Fruit fly (Drosophila melanogaster) whole organism, embryonic: ENCODE results near the gene tok.
A peak's percentile ranks its signal among the peaks of the same experiment; 100 is the strongest.

ENCODE experiments used
- Aef1 ChIP-seq: fragments of 200-800 bp; sonication (Bioruptor generic); IDR thresholded peaks from 3 replicates; pipeline ENCODE4 v1.3.6; 2022; ENCODE audit warnings: missing biosample characterization, missing genetic modification characterization
- B-H1 ChIP-seq: fragments of 200-800 bp; sonication (Bioruptor generic); IDR thresholded peaks from 3 replicates; pipeline ENCODE4 v1.3.6; 2022; ENCODE audit warnings: missing biosample characterization, missing genetic modification characterization
- Bgb ChIP-seq: fragments of 200-800 bp; sonication (Bioruptor generic); IDR thresholded peaks from 2 replicates; pipeline ENCODE4 v1.3.6; 2022; ENCODE audit warnings: missing biosample characterization, missing genetic modification characterization; ENCODE audit not compliant: partially characterized antibody
- Blimp-1 ChIP-seq: fragments of 200-800 bp; sonication (Bioruptor generic); optimal IDR thresholded peaks from 3 replicates; lab custom pipeline; 2018; ENCODE audit warnings: missing biosample characterization, missing genetic modification characterization, mild to moderate bottlenecking, moderate library complexity, missing genetic modification reagents
- BtbVII ChIP-seq: fragments of 200-800 bp; sonication (Bioruptor generic); optimal IDR thresholded peaks from 3 replicates; lab custom pipeline; 2017; ENCODE audit warnings: missing biosample characterization, mild to moderate bottlenecking, missing genetic modification characterization
- CG10654 ChIP-seq: fragments of 200-800 bp; sonication (Bioruptor generic); optimal IDR thresholded peaks from 2 replicates; lab custom pipeline; 2016; ENCODE audit warnings: missing biosample characterization, missing genetic modification characterization
- CG10959 ChIP-seq: fragments of 200-800 bp; sonication (Bioruptor generic); IDR thresholded peaks from 2 replicates; pipeline ENCODE4 v1.3.6; 2022; ENCODE audit warnings: missing biosample characterization, missing genetic modification characterization
- CG11398 ChIP-seq: fragments of 200-800 bp; sonication (Bioruptor generic); optimal IDR thresholded peaks from 2 replicates; lab custom pipeline; 2016; ENCODE audit warnings: missing biosample characterization, missing genetic modification characterization
- CG12071 ChIP-seq: fragments of 200-800 bp; sonication (Bioruptor generic); optimal IDR thresholded peaks from 3 replicates; lab custom pipeline; 2018; ENCODE audit warnings: missing biosample characterization, mild to moderate bottlenecking, missing genetic modification characterization
- CG13123 ChIP-seq: fragments of 200-800 bp; sonication (Bioruptor generic); optimal IDR thresholded peaks from 2 replicates; lab custom pipeline; 2016; ENCODE audit warnings: missing biosample characterization, missing genetic modification characterization
- CG1647 ChIP-seq: fragments of 200-800 bp; sonication (Bioruptor generic); optimal IDR thresholded peaks from 3 replicates; lab custom pipeline; 2016; ENCODE audit warnings: missing biosample characterization, missing genetic modification characterization
- CG16813 ChIP-seq: fragments of 200-800 bp; sonication (Bioruptor generic); IDR thresholded peaks from 3 replicates; pipeline ENCODE4 v1.3.6; 2022; ENCODE audit warnings: missing biosample characterization, missing genetic modification characterization; ENCODE audit not compliant: partially characterized antibody
- CG17359 ChIP-seq: fragments of 200-800 bp; sonication (Bioruptor generic); optimal IDR thresholded peaks from 3 replicates; lab custom pipeline; 2018; ENCODE audit warnings: missing biosample characterization, mild to moderate bottlenecking, missing genetic modification characterization, moderate library complexity
- CG17385 ChIP-seq: fragments of 200-800 bp; sonication (Bioruptor generic); optimal IDR thresholded peaks from 3 replicates; lab custom pipeline; 2018; ENCODE audit warnings: missing biosample characterization, mild to moderate bottlenecking, missing genetic modification characterization
- CG31365 ChIP-seq: fragments of 200-800 bp; sonication (Bioruptor generic); optimal IDR thresholded peaks from 2 replicates; lab custom pipeline; 2018; ENCODE audit warnings: missing biosample characterization, mild to moderate bottlenecking, missing genetic modification characterization
- CG32772 ChIP-seq: fragments of 200-800 bp; sonication (Bioruptor generic); IDR thresholded peaks from 2 replicates; pipeline ENCODE4 v1.3.6; 2022; ENCODE audit warnings: missing biosample characterization, missing genetic modification characterization
- CG3847 ChIP-seq: fragments of 200-800 bp; sonication (Bioruptor generic); IDR thresholded peaks from 2 replicates; pipeline ENCODE4 v1.3.6; 2022; ENCODE audit warnings: missing biosample characterization, missing genetic modification characterization
- CG4707 ChIP-seq: fragments of 200-800 bp; sonication (Bioruptor generic); optimal IDR thresholded peaks from 2 replicates; lab custom pipeline; 2018; ENCODE audit warnings: missing biosample characterization, mild to moderate bottlenecking, missing genetic modification characterization, moderate library complexity
- CG6765 ChIP-seq: fragments of 200-800 bp; sonication (Bioruptor generic); optimal IDR thresholded peaks from 3 replicates; lab custom pipeline; 2017; ENCODE audit warnings: missing biosample characterization, mild to moderate bottlenecking, missing genetic modification characterization
- CG7786 ChIP-seq: fragments of 200-800 bp; sonication (Bioruptor generic); optimal IDR thresholded peaks from 2 replicates; lab custom pipeline; 2016; ENCODE audit warnings: missing biosample characterization, missing genetic modification characterization
- CG8944 ChIP-seq: fragments of 200-800 bp; sonication (Bioruptor generic); optimal IDR thresholded peaks from 3 replicates; lab custom pipeline; 2016; ENCODE audit warnings: missing biosample characterization, missing genetic modification characterization
- CoRest ChIP-seq: fragments of 200-800 bp; sonication (Bioruptor generic); optimal IDR thresholded peaks from 3 replicates; lab custom pipeline; 2018; ENCODE audit warnings: missing biosample characterization, mild to moderate bottlenecking, missing genetic modification characterization, moderate library complexity
- Eip74EF ChIP-seq, 2 experiments: fragments of 200-800 bp in 1 of 2; fragments of >200 bp in 1 of 2; sonication (Bioruptor generic) in 1 of 2; optimal IDR thresholded peaks; 2 replicates each; lab custom pipeline; 2017 to 2019; ENCODE audit warnings: missing biosample characterization in 2 of 2, missing genetic modification characterization in 2 of 2, mild to moderate bottlenecking in 1 of 2, moderate library complexity in 1 of 2
- Hand ChIP-seq: fragments of 200-800 bp; sonication (Bioruptor generic); optimal IDR thresholded peaks from 2 replicates; lab custom pipeline; 2017; ENCODE audit warnings: mild to moderate bottlenecking, missing biosample characterization, missing genetic modification reagents, missing genetic modification characterization
- Hey ChIP-seq: fragments of 200-800 bp; sonication (Bioruptor generic); optimal IDR thresholded peaks from 3 replicates; lab custom pipeline; 2018; ENCODE audit warnings: missing biosample characterization, mild to moderate bottlenecking, missing genetic modification characterization
- Hr78 ChIP-seq, 2 experiments: fragments of 200-800 bp in 1 of 2; fragments of >200 bp in 1 of 2; sonication (Bioruptor generic) in 1 of 2; optimal IDR thresholded peaks; 2 replicates each; lab custom pipeline; 2017 to 2019; ENCODE audit warnings: missing biosample characterization in 2 of 2, missing genetic modification characterization in 2 of 2, mild to moderate bottlenecking in 1 of 2, moderate library complexity in 1 of 2
- Kr ChIP-seq: fragments of 200-800 bp; sonication (Bioruptor generic); optimal IDR thresholded peaks from 2 replicates; lab custom pipeline; 2017; ENCODE audit warnings: missing biosample characterization, mild to moderate bottlenecking, missing genetic modification characterization
- Lhr ChIP-seq: fragments of 200-800 bp; sonication (Bioruptor generic); optimal IDR thresholded peaks from 3 replicates; lab custom pipeline; 2017; ENCODE audit warnings: mild to moderate bottlenecking, missing biosample characterization, missing genetic modification reagents, missing genetic modification characterization
- Med ChIP-seq: fragments of 200-800 bp; sonication (Bioruptor generic); peaks from one replicate; lab custom pipeline; 2016; ENCODE audit warnings: missing biosample characterization, missing genetic modification characterization, mild to moderate bottlenecking, inconsistent platforms, moderate library complexity
- Meics ChIP-seq: fragments of 200-800 bp; sonication (Bioruptor generic); optimal IDR thresholded peaks from 2 replicates; lab custom pipeline; 2017; ENCODE audit warnings: missing biosample characterization, mild to moderate bottlenecking, missing genetic modification characterization
- NFAT ChIP-seq: fragments of 200-800 bp; sonication (Bioruptor generic); IDR thresholded peaks from 2 replicates; pipeline ENCODE4 v1.3.6; 2022; ENCODE audit warnings: missing biosample characterization, missing genetic modification characterization
- Sox102F ChIP-seq: fragments of 200-800 bp; sonication (Bioruptor generic); optimal IDR thresholded peaks from 2 replicates; lab custom pipeline; 2018; ENCODE audit warnings: missing biosample characterization, mild to moderate bottlenecking, missing genetic modification characterization, moderate library complexity
- Trl ChIP-seq, 3 experiments: fragments of >200 bp in 2 of 3; fragments of 200-800 bp in 1 of 3; sonication (Bioruptor generic) in 1 of 3; optimal IDR thresholded peaks; 2 replicates in 1 of 3; 3 replicates in 2 of 3; lab custom pipeline; 2016 to 2017; ENCODE audit warnings: missing biosample characterization in 1 of 3, missing genetic modification characterization in 1 of 3
- abd-A ChIP-seq: fragments of 200-800 bp; sonication (Bioruptor generic); optimal IDR thresholded peaks from 3 replicates; lab custom pipeline; 2019; ENCODE audit warnings: missing biosample characterization, mild to moderate bottlenecking, missing genetic modification characterization, moderate library complexity
- cg ChIP-seq: fragments of 200-800 bp; sonication (Bioruptor generic); optimal IDR thresholded peaks from 3 replicates; lab custom pipeline; 2019; ENCODE audit warnings: missing biosample characterization, mild to moderate bottlenecking, missing genetic modification characterization, moderate library complexity
- corto ChIP-seq: fragments of 200-800 bp; sonication (Bioruptor generic); optimal IDR thresholded peaks from 2 replicates; lab custom pipeline; 2016; ENCODE audit warnings: missing biosample characterization, mild to moderate bottlenecking, missing genetic modification characterization, moderate library complexity
- eyg ChIP-seq: fragments of 200-800 bp; sonication (Bioruptor generic); optimal IDR thresholded peaks from 3 replicates; lab custom pipeline; 2016; ENCODE audit warnings: missing biosample characterization, missing genetic modification characterization
- gt ChIP-seq: fragments of 200-800 bp; sonication (Bioruptor generic); IDR thresholded peaks from 2 replicates; pipeline ENCODE4 v1.3.6; 2022; ENCODE audit warnings: missing biosample characterization, missing genetic modification characterization
- ken ChIP-seq: fragments of 200-800 bp; sonication (Bioruptor generic); IDR thresholded peaks from 3 replicates; pipeline ENCODE4 v1.3.6; 2022; ENCODE audit warnings: missing biosample characterization, missing genetic modification characterization
- mld ChIP-seq: fragments of 200-800 bp; sonication (Bioruptor generic); IDR thresholded peaks from 3 replicates; pipeline ENCODE4 v1.3.6; 2022; ENCODE audit warnings: missing biosample characterization, missing genetic modification characterization; ENCODE audit not compliant: partially characterized antibody
- nerfin-1 ChIP-seq: fragments of 200-800 bp; sonication (Bioruptor generic); optimal IDR thresholded peaks from 3 replicates; lab custom pipeline; 2019; ENCODE audit warnings: missing biosample characterization, mild to moderate bottlenecking, missing genetic modification characterization, moderate library complexity
- org-1 ChIP-seq: fragments of 200-800 bp; sonication (Bioruptor generic); optimal IDR thresholded peaks from 2 replicates; lab custom pipeline; 2017; ENCODE audit warnings: missing biosample characterization, missing genetic modification characterization
- run ChIP-seq: fragments of 200-800 bp; sonication (Bioruptor generic); optimal IDR thresholded peaks from 3 replicates; lab custom pipeline; 2018; ENCODE audit warnings: missing biosample characterization, mild to moderate bottlenecking, missing genetic modification characterization
- tll ChIP-seq, 2 experiments: fragments of 200-800 bp in 1 of 2; fragments of >200 bp in 1 of 2; sonication (Bioruptor generic) in 1 of 2; optimal IDR thresholded peaks; 2 replicates each; lab custom pipeline; 2017 to 2019; ENCODE audit warnings: missing biosample characterization in 2 of 2, missing genetic modification characterization in 2 of 2, mild to moderate bottlenecking in 1 of 2, moderate library complexity in 1 of 2
- trem ChIP-seq: fragments of 200-800 bp; optimal IDR thresholded peaks from 3 replicates; lab custom pipeline; 2019; ENCODE audit warnings: missing biosample characterization, mild to moderate bottlenecking, missing genetic modification characterization, moderate library complexity
- zen ChIP-seq: fragments of 200-800 bp; sonication (Bioruptor generic); optimal IDR thresholded peaks from 3 replicates; lab custom pipeline; 2018; ENCODE audit warnings: missing biosample characterization, mild to moderate bottlenecking, missing genetic modification characterization, moderate library complexity

The tok gene

dm6 chr3R:24768538-24769401 is 49.3 kb downstream of the tok start, which contains the start of gene CG13631 (continued):
- no peak for TF ChIP-seq Kr (GFP tag; lab: Kevin White, UChicago)
- TF ChIP-seq Hand (GFP tag; lab: Kevin White, UChicago): peak; percentile 39
- peak; percentile 68 for TF ChIP-seq Meics (GFP tag; lab: Kevin White, UChicago)
- peak; percentile 85 for TF ChIP-seq zen (tag; lab: Kevin White, UChicago)
- peak; percentile 96 for TF ChIP-seq Blimp-1 (GFP tag; lab: Kevin White, UChicago)
- TF ChIP-seq CG11398 (GFP tag; lab: Kevin White, UChicago): peak; percentile 88
- no peak for TF ChIP-seq tll (GFP tag; optimal IDR thresholded peaks at IDR 0.05; lab: Kevin White, UChicago)
- TF ChIP-seq Bgb (GFP tag; lab: Robert Waterston, UW): no peak
- peak; percentile 96 for TF ChIP-seq CG17359 (tag; lab: Kevin White, UChicago)
- TF ChIP-seq Lhr (GFP tag; lab: Kevin White, UChicago): peak; percentile 93
- TF ChIP-seq Trl (optimal IDR thresholded peaks at IDR 0.05; lab: Kevin White, UChicago): peak; percentile 66 to 67
- peak; percentile 93 for TF ChIP-seq Trl (GFP tag; optimal IDR thresholded peaks at IDR 0.05; lab: Kevin White, UChicago)
- TF ChIP-seq Hr78 (GFP tag; optimal IDR thresholded peaks at IDR 0.05; lab: Kevin White, UChicago): peak in 1 of 2 experiments; percentile 85
- peak; percentile 97 for TF ChIP-seq Sox102F (GFP tag; lab: Kevin White, UChicago)
- TF ChIP-seq CG16813 (GFP tag; lab: Robert Waterston, UW): no peak
- peak; percentile 96 for TF ChIP-seq ken (GFP tag; lab: Robert Waterston, UW)
- peak; percentile 94 for TF ChIP-seq CG8944 (GFP tag; lab: Kevin White, UChicago)
- peak; percentile 92 for TF ChIP-seq gt (GFP tag; lab: Robert Waterston, UW)
- TF ChIP-seq mld: no peak
- TF ChIP-seq CG1647 (GFP tag; lab: Kevin White, UChicago): peak; percentile 89
- peak; percentile 83 for TF ChIP-seq CG10959 (GFP tag; lab: Robert Waterston, UW)
- TF ChIP-seq nerfin-1 (tag; lab: Kevin White, UChicago): peak; percentile 96
- TF ChIP-seq CG32772 (GFP tag; lab: Robert Waterston, UW): peak; percentile 94
- TF ChIP-seq CG6765 (GFP tag; lab: Kevin White, UChicago): peak; percentile 9
- TF ChIP-seq Eip74EF (GFP tag; optimal IDR thresholded peaks at IDR 0.05; lab: Kevin White, UChicago): peak in 1 of 2 experiments; percentile 96
- peak; percentile 85 for TF ChIP-seq corto (GFP tag; lab: Kevin White, UChicago)
- peak; percentile 66 for TF ChIP-seq CG31365 (tag; lab: Kevin White, UChicago)
- peak; percentile 84 for TF ChIP-seq CG12071 (GFP tag; lab: Kevin White, UChicago)
- TF ChIP-seq CG3847 (GFP tag; lab: Robert Waterston, UW): peak; percentile 71
- TF ChIP-seq run (tag; lab: Kevin White, UChicago): peak; percentile 91
- peak; percentile 84 for TF ChIP-seq eyg (GFP tag; lab: Kevin White, UChicago)
- TF ChIP-seq CG13123: peak; percentile 88
- TF ChIP-seq BtbVII: peak; percentile 83
- TF ChIP-seq trem (tag; lab: Kevin White, UChicago): peak; percentile 94
- peak; percentile 92 for TF ChIP-seq org-1 (GFP tag; lab: Kevin White, UChicago)
- no peak for TF ChIP-seq NFAT (GFP tag; lab: Robert Waterston, UW)
- peak; percentile 88 for TF ChIP-seq CG7786 (GFP tag; lab: Kevin White, UChicago)
- TF ChIP-seq B-H1: peak; percentile 87
- TF ChIP-seq abd-A: no peak
- peak; percentile 89 for TF ChIP-seq CG17385 (GFP tag; lab: Kevin White, UChicago)
- peak; percentile 97 for TF ChIP-seq CoRest
- TF ChIP-seq Med (GFP tag; lab: Kevin White, UChicago): peak; percentile 96
- TF ChIP-seq cg: peak; percentile 44
- TF ChIP-seq Aef1 (GFP tag; lab: Robert Waterston, UW): peak; percentile 78
- peak; percentile 93 for TF ChIP-seq CG10654 (GFP tag; lab: Kevin White, UChicago)
- TF ChIP-seq Hey (tag; lab: Kevin White, UChicago): peak; percentile 51
- peak; percentile 80 for TF ChIP-seq CG4707 (GFP tag; lab: Kevin White, UChicago)
